Worm (Caenorhabditis elegans): ENCODE measurements around the gene cnc-2.

The cnc-2 gene

ce11 chrV:1487262-1487661 is 37.3 kb upstream of the cnc-2 start:
- TF ChIP-seq ama-1 (optimal IDR thresholded peaks at IDR 0.05): no peak
- no peak for TF ChIP-seq ceh-13 (GFP tag; optimal IDR thresholded peaks at IDR 0.05)

ce11 chrV:1486031-1486430 is 36.0 kb upstream of the cnc-2 start:
- TF ChIP-seq B0310.2 (tag; optimal IDR thresholded peaks at IDR 0.05) (no peak), ceh-13 (GFP tag; optimal IDR thresholded peaks at IDR 0.05) (no peak), pes-1 (GFP tag; IDR thresholded peaks at IDR 0.05) (no peak), F13C5.2 (tag; optimal IDR thresholded peaks at IDR 0.05) (no peak), hmg-4 (GFP tag; optimal IDR thresholded peaks at IDR 0.05) (no peak), hnd-1 (tag; optimal IDR thresholded peaks at IDR 0.05) (no peak), ceh-36 (tag; optimal IDR thresholded peaks at IDR 0.05) (no peak), tra-4 (tag; optimal IDR thresholded peaks at IDR 0.05) (no peak), aly-1 (tag; optimal IDR thresholded peaks at IDR 0.05) (no peak), ama-1 (optimal IDR thresholded peaks at IDR 0.05) (no peak), sea-1 (GFP tag; conservative IDR thresholded peaks at IDR 0.05) (no peak), hmbx-1 (tag; optimal IDR thresholded peaks at IDR 0.05) (no peak), ets-7 (tag; optimal IDR thresholded peaks at IDR 0.05) (no peak), tbx-37 (GFP tag; conservative IDR thresholded peaks at IDR 0.05) (no peak), tbx-11 (GFP tag; IDR thresholded peaks at IDR 0.05) (no peak), flt-1 (GFP tag; IDR thresholded peaks at IDR 0.05) (no peak), scrt-1 (GFP tag; IDR thresholded peaks at IDR 0.05) (no peak)

- TF ChIP-seq ceh-36 (tag; optimal IDR thresholded peaks at IDR 0.05) (peak; percentile 57), hnd-1 (tag; optimal IDR thresholded peaks at IDR 0.05) (no peak)
Measured at ce11 chrV:1481742-1482141, 31.8 kb upstream of the cnc-2 start, which contains the start of gene C38C3.4. TSS of gene C38C3.4 (plus strand) at chrV:1482042.

ce11 chrV:1480841-1481240 is 30.9 kb upstream of the cnc-2 start:
- no peak for TF ChIP-seq hmbx-1 (tag; optimal IDR thresholded peaks at IDR 0.05)
- no peak for TF ChIP-seq hnd-1 (tag; optimal IDR thresholded peaks at IDR 0.05)
- no peak for TF ChIP-seq flt-1 (GFP tag; IDR thresholded peaks at IDR 0.05)
- no peak for TF ChIP-seq aly-1 (tag; optimal IDR thresholded peaks at IDR 0.05)

ce11 chrV:1476841-1477240 is 26.9 kb upstream of the cnc-2 start:
- TF ChIP-seq tra-4 (tag; optimal IDR thresholded peaks at IDR 0.05): no peak
- TF ChIP-seq pes-1 (GFP tag; IDR thresholded peaks at IDR 0.05): no peak
- no peak for TF ChIP-seq F13C5.2 (tag; optimal IDR thresholded peaks at IDR 0.05)
- no peak for TF ChIP-seq scrt-1 (GFP tag; IDR thresholded peaks at IDR 0.05)
- TF ChIP-seq hmg-4 (GFP tag; optimal IDR thresholded peaks at IDR 0.05): no peak
- no peak for TF ChIP-seq ceh-36 (tag; optimal IDR thresholded peaks at IDR 0.05)
- TF ChIP-seq aly-1 (tag; optimal IDR thresholded peaks at IDR 0.05): no peak
- TF ChIP-seq sea-1 (GFP tag; conservative IDR thresholded peaks at IDR 0.05): no peak
- TF ChIP-seq tbx-11 (GFP tag; IDR thresholded peaks at IDR 0.05): no peak
- TF ChIP-seq flt-1 (GFP tag; IDR thresholded peaks at IDR 0.05): no peak
- no peak for TF ChIP-seq ceh-13 (GFP tag; optimal IDR thresholded peaks at IDR 0.05)
- no peak for TF ChIP-seq tbx-37 (GFP tag; conservative IDR thresholded peaks at IDR 0.05)
- no peak for TF ChIP-seq hmbx-1 (tag; optimal IDR thresholded peaks at IDR 0.05)
- no peak for TF ChIP-seq ama-1 (optimal IDR thresholded peaks at IDR 0.05)
- TF ChIP-seq ets-7 (tag; optimal IDR thresholded peaks at IDR 0.05): no peak
- no peak for TF ChIP-seq B0310.2 (tag; optimal IDR thresholded peaks at IDR 0.05)

- no peak for TF ChIP-seq hnd-1 (tag; optimal IDR thresholded peaks at IDR 0.05)
- no peak for TF ChIP-seq aly-1 (tag; optimal IDR thresholded peaks at IDR 0.05)
- no peak for TF ChIP-seq B0310.2 (tag; optimal IDR thresholded peaks at IDR 0.05)
- no peak for TF ChIP-seq F13C5.2 (tag; optimal IDR thresholded peaks at IDR 0.05)
- no peak for TF ChIP-seq sea-1 (GFP tag; conservative IDR thresholded peaks at IDR 0.05)
Measured at ce11 chrV:1476284-1476792, 26.4 kb upstream of the cnc-2 start.

- TF ChIP-seq tra-4 (tag; optimal IDR thresholded peaks at IDR 0.05): no peak
- TF ChIP-seq F13C5.2 (tag; optimal IDR thresholded peaks at IDR 0.05): peak; percentile 29
- TF ChIP-seq hmg-4 (GFP tag; optimal IDR thresholded peaks at IDR 0.05): peak; percentile 85
- TF ChIP-seq hnd-1 (tag; optimal IDR thresholded peaks at IDR 0.05): no peak
- TF ChIP-seq pes-1 (GFP tag; IDR thresholded peaks at IDR 0.05): 0 out of 2 replicates have a peak, but pooled peaks have one; percentile 19
- peak; percentile 66 for TF ChIP-seq aly-1 (tag; optimal IDR thresholded peaks at IDR 0.05)
- peak; percentile 12 for TF ChIP-seq ets-7 (tag; optimal IDR thresholded peaks at IDR 0.05)
- TF ChIP-seq flt-1 (GFP tag; IDR thresholded peaks at IDR 0.05): peak; percentile 46; the same call in 1 of the 2 replicates
Measured at ce11 chrV:1474486-1475125, 24.6 kb upstream of the cnc-2 start, which contains the start of the genes F53E2.2 and unc-60. TSS of gene F53E2.2 (plus strand) at chrV:1475086. TSS of gene unc-60 (plus strand) at chrV:1475086.

- TF ChIP-seq hmg-4 (GFP tag; optimal IDR thresholded peaks at IDR 0.05): peak; percentile 24
- no peak for TF ChIP-seq tra-4 (tag; optimal IDR thresholded peaks at IDR 0.05)
Measured at ce11 chrV:1472569-1472968, 22.6 kb upstream of the cnc-2 start.

- TF ChIP-seq B0310.2 (tag; optimal IDR thresholded peaks at IDR 0.05) (no peak), pes-1 (GFP tag; IDR thresholded peaks at IDR 0.05) (no peak), aly-1 (tag; optimal IDR thresholded peaks at IDR 0.05) (no peak), ets-7 (tag; optimal IDR thresholded peaks at IDR 0.05) (no peak), flt-1 (GFP tag; IDR thresholded peaks at IDR 0.05) (no peak), scrt-1 (GFP tag; IDR thresholded peaks at IDR 0.05) (no peak), ceh-36 (tag; optimal IDR thresholded peaks at IDR 0.05) (no peak), F13C5.2 (tag; optimal IDR thresholded peaks at IDR 0.05) (no peak), ceh-13 (GFP tag; optimal IDR thresholded peaks at IDR 0.05) (no peak), ama-1 (optimal IDR thresholded peaks at IDR 0.05) (no peak), tbx-37 (GFP tag; conservative IDR thresholded peaks at IDR 0.05) (no peak), hmbx-1 (tag; optimal IDR thresholded peaks at IDR 0.05) (no peak), hmg-4 (GFP tag; optimal IDR thresholded peaks at IDR 0.05) (no peak), hnd-1 (tag; optimal IDR thresholded peaks at IDR 0.05) (no peak), sea-1 (GFP tag; conservative IDR thresholded peaks at IDR 0.05) (no peak), tbx-11 (GFP tag; IDR thresholded peaks at IDR 0.05) (no peak), tra-4 (tag; optimal IDR thresholded peaks at IDR 0.05) (no peak)
Measured at ce11 chrV:1471977-1472376, 22.0 kb upstream of the cnc-2 start.
